Worm (Caenorhabditis elegans) whole organism, L4/young adult: ENCODE data around the gene T05H10.4.

Source experiments
- W03F9.2 ChIP-seq: fragments of 150-350 bp; optimal IDR thresholded peaks from 2 replicates; lab custom pipeline; 2014; ENCODE audit warnings: missing biosample characterization, missing genetic modification characterization
- dao-5 ChIP-seq: sonication (generic microtip); optimal IDR thresholded peaks from 2 replicates; lab custom pipeline; 2016; ENCODE audit warnings: missing genotype, missing genetic modification characterization, moderate library complexity, missing compliant biosample characterization
- him-1 ChIP-seq: sonication (generic microtip); optimal IDR thresholded peaks from 2 replicates; lab custom pipeline; 2016; ENCODE audit warnings: missing genotype, missing genetic modification reagents, missing genetic modification characterization, missing compliant biosample characterization

DNA sequence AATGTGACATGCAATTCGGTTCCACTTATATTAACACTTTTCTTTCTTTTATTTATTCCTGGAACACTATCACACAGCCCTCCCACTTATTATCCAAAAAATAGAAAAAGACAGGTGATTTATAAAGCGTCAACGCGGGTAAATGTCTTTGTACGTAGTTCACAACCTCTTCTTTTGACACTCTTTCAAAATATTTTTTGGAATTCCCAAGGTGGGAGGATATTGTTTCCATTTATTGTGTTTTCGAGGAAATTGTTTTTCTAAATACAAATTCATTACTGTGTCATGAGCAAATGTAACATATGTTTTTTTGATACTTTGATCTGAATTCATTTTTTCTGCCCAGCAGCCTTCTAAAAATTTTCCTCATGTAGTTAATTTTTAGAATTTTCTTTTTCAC, 5.0 kb downstream of the T05H10.4 start:
- TF ChIP-seq him-1 (tag; lab: Kevin White, UChicago) (no peak), W03F9.2 (tag; lab: Kevin White, UChicago) (no peak), dao-5 (tag; lab: Kevin White, UChicago) (no peak)
